Fruit fly (Drosophila melanogaster) whole organism, embryonic: ENCODE data around the gene CBP.

Source experiments
- B-H1 ChIP-seq: fragments of 200-800 bp; sonication (Bioruptor generic); IDR thresholded peaks from 3 replicates; pipeline ENCODE4 v1.3.6; 2022; ENCODE audit warnings: missing biosample characterization, missing genetic modification characterization
- CG10209 ChIP-seq: fragments of 200-800 bp; sonication (Bioruptor generic); optimal IDR thresholded peaks from 3 replicates; lab custom pipeline; 2017; ENCODE audit warnings: missing biosample characterization, mild to moderate bottlenecking, missing genetic modification characterization, missing genetic modification reagents
- CG1024 ChIP-seq: fragments of 200-800 bp; sonication (Bioruptor generic); IDR thresholded peaks from 2 replicates; pipeline ENCODE4 v1.3.6; 2022; ENCODE audit warnings: missing biosample characterization, missing genetic modification characterization
- CG10274 ChIP-seq: fragments of 200-800 bp; sonication (Bioruptor generic); optimal IDR thresholded peaks from 3 replicates; lab custom pipeline; 2017; ENCODE audit warnings: missing biosample characterization, mild to moderate bottlenecking, missing genetic modification characterization
- CG10979 ChIP-seq: fragments of 200-800 bp; sonication (Bioruptor generic); optimal IDR thresholded peaks from 2 replicates; lab custom pipeline; 2018; ENCODE audit warnings: missing biosample characterization, mild to moderate bottlenecking, missing genetic modification characterization, moderate library complexity
- CG11085 ChIP-seq: fragments of 200-800 bp; sonication (Bioruptor generic); IDR thresholded peaks from 2 replicates; pipeline ENCODE4 v1.3.6; 2022; ENCODE audit warnings: missing biosample characterization, missing genetic modification characterization
- CG11093 ChIP-seq: fragments of 200-800 bp; sonication (Bioruptor generic); IDR thresholded peaks from 3 replicates; pipeline ENCODE4 v1.3.6; 2022; ENCODE audit warnings: missing biosample characterization, missing genetic modification characterization
- CG11398 ChIP-seq: fragments of 200-800 bp; sonication (Bioruptor generic); optimal IDR thresholded peaks from 2 replicates; lab custom pipeline; 2016; ENCODE audit warnings: missing biosample characterization, missing genetic modification characterization
- CG12391 ChIP-seq: fragments of 200-800 bp; sonication (Bioruptor generic); optimal IDR thresholded peaks from 3 replicates; lab custom pipeline; 2018; ENCODE audit warnings: missing biosample characterization, mild to moderate bottlenecking, missing genetic modification characterization, moderate library complexity
- CG1529 ChIP-seq: fragments of 200-800 bp; sonication (Bioruptor generic); optimal IDR thresholded peaks from 3 replicates; lab custom pipeline; 2018; ENCODE audit warnings: missing biosample characterization, missing genetic modification characterization
- CG1603 ChIP-seq: fragments of 200-800 bp; sonication (Bioruptor generic); optimal IDR thresholded peaks from 2 replicates; lab custom pipeline; 2019; ENCODE audit warnings: missing biosample characterization, mild to moderate bottlenecking, missing genetic modification characterization, moderate library complexity
- CG16815 ChIP-seq: fragments of 200-800 bp; sonication (Bioruptor generic); optimal IDR thresholded peaks from 3 replicates; lab custom pipeline; 2017; ENCODE audit warnings: missing biosample characterization, mild to moderate bottlenecking, missing genetic modification characterization
- CG17328 ChIP-seq: fragments of 200-800 bp; sonication (Bioruptor generic); IDR thresholded peaks from 2 replicates; pipeline ENCODE4 v1.3.6; 2022; ENCODE audit warnings: missing biosample characterization, missing genetic modification characterization
- CG2202 ChIP-seq: fragments of 200-800 bp; sonication (Bioruptor generic); optimal IDR thresholded peaks from 2 replicates; lab custom pipeline; 2018; ENCODE audit warnings: missing biosample characterization, mild to moderate bottlenecking, missing genetic modification characterization
- CG2678 ChIP-seq: fragments of 200-800 bp; sonication (Bioruptor generic); optimal IDR thresholded peaks from 3 replicates; lab custom pipeline; 2019; ENCODE audit warnings: missing biosample characterization, mild to moderate bottlenecking, missing genetic modification characterization, moderate library complexity
- CG2875 ChIP-seq: fragments of 200-800 bp; sonication (Bioruptor generic); optimal IDR thresholded peaks from 2 replicates; lab custom pipeline; 2017; ENCODE audit warnings: missing biosample characterization, mild to moderate bottlenecking, missing genetic modification characterization, missing genetic modification reagents
- CG31365 ChIP-seq: fragments of 200-800 bp; sonication (Bioruptor generic); optimal IDR thresholded peaks from 2 replicates; lab custom pipeline; 2018; ENCODE audit warnings: missing biosample characterization, mild to moderate bottlenecking, missing genetic modification characterization
- CG4328 ChIP-seq: fragments of 200-800 bp; sonication (Bioruptor generic); optimal IDR thresholded peaks from 3 replicates; lab custom pipeline; 2017; ENCODE audit warnings: missing biosample characterization, missing genetic modification reagents, missing genetic modification characterization
- CG9727 ChIP-seq: fragments of 200-800 bp; sonication (Bioruptor generic); optimal IDR thresholded peaks from 3 replicates; lab custom pipeline; 2017; ENCODE audit warnings: missing biosample characterization, mild to moderate bottlenecking, missing genetic modification characterization
- CoRest ChIP-seq: fragments of 200-800 bp; sonication (Bioruptor generic); optimal IDR thresholded peaks from 3 replicates; lab custom pipeline; 2018; ENCODE audit warnings: missing biosample characterization, mild to moderate bottlenecking, missing genetic modification characterization, moderate library complexity
- CrebB ChIP-seq: fragments of 200-800 bp; sonication (Bioruptor generic); optimal IDR thresholded peaks from 3 replicates; lab custom pipeline; 2018; ENCODE audit warnings: missing biosample characterization, mild to moderate bottlenecking, missing genetic modification characterization
- D ChIP-seq, 2 experiments: fragments of 200-800 bp in 1 of 2; fragments of >200 bp in 1 of 2; sonication (Bioruptor generic) in 1 of 2; optimal IDR thresholded peaks; 2 replicates in 1 of 2; 3 replicates in 1 of 2; lab custom pipeline; 2017; ENCODE audit warnings: mild to moderate bottlenecking in 1 of 2, missing biosample characterization in 1 of 2, missing genetic modification characterization in 1 of 2, missing genetic modification reagents in 1 of 2
- Dad ChIP-seq: fragments of 200-800 bp; sonication (Bioruptor generic); optimal IDR thresholded peaks from 3 replicates; lab custom pipeline; 2016; ENCODE audit warnings: missing biosample characterization, missing genetic modification characterization
- Drgx ChIP-seq: fragments of 200-800 bp; sonication (Bioruptor generic); IDR thresholded peaks from 2 replicates; pipeline ENCODE4 v1.3.6; 2022; ENCODE audit warnings: missing biosample characterization, missing genetic modification characterization
- Eip74EF ChIP-seq, 2 experiments: fragments of 200-800 bp in 1 of 2; fragments of >200 bp in 1 of 2; sonication (Bioruptor generic) in 1 of 2; optimal IDR thresholded peaks; 2 replicates each; lab custom pipeline; 2017 to 2019; ENCODE audit warnings: missing biosample characterization in 2 of 2, missing genetic modification characterization in 2 of 2, mild to moderate bottlenecking in 1 of 2, moderate library complexity in 1 of 2
- Ets65A ChIP-seq: fragments of 200-800 bp; sonication (Bioruptor generic); peaks from one replicate; lab custom pipeline; 2016; ENCODE audit warnings: missing biosample characterization, missing genetic modification characterization
- Hand ChIP-seq: fragments of 200-800 bp; sonication (Bioruptor generic); optimal IDR thresholded peaks from 2 replicates; lab custom pipeline; 2017; ENCODE audit warnings: mild to moderate bottlenecking, missing biosample characterization, missing genetic modification reagents, missing genetic modification characterization
- Mes4 ChIP-seq: fragments of 200-800 bp; sonication (Bioruptor generic); optimal IDR thresholded peaks from 2 replicates; lab custom pipeline; 2016; ENCODE audit warnings: missing biosample characterization, missing genetic modification characterization
- NC2β ChIP-seq: fragments of 200-800 bp; sonication (Bioruptor generic); optimal IDR thresholded peaks from 2 replicates; lab custom pipeline; 2016; ENCODE audit warnings: missing biosample characterization, missing genetic modification characterization
- Sox102F ChIP-seq: fragments of 200-800 bp; sonication (Bioruptor generic); optimal IDR thresholded peaks from 2 replicates; lab custom pipeline; 2018; ENCODE audit warnings: missing biosample characterization, mild to moderate bottlenecking, missing genetic modification characterization, moderate library complexity
- ap ChIP-seq: fragments of 200-800 bp; sonication (Bioruptor generic); IDR thresholded peaks from 2 replicates; pipeline ENCODE4 v1.3.6; 2022; ENCODE audit warnings: missing biosample characterization, missing genetic modification characterization
- ara ChIP-seq: fragments of 200-800 bp; sonication (Bioruptor generic); IDR thresholded peaks from 2 replicates; pipeline ENCODE4 v1.3.6; 2022; ENCODE audit warnings: missing biosample characterization, missing genetic modification characterization
- az2 ChIP-seq: fragments of 200-800 bp; sonication (Bioruptor generic); optimal IDR thresholded peaks from 3 replicates; lab custom pipeline; 2016; ENCODE audit warnings: missing biosample characterization, missing genetic modification characterization
- bcd ChIP-seq: fragments of 200-800 bp; sonication (Bioruptor generic); optimal IDR thresholded peaks from 2 replicates; lab custom pipeline; 2017; ENCODE audit warnings: missing biosample characterization, mild to moderate bottlenecking, missing genetic modification characterization
- caup ChIP-seq: fragments of 200-800 bp; sonication (Bioruptor generic); optimal IDR thresholded peaks from 3 replicates; lab custom pipeline; 2017; ENCODE audit warnings: missing biosample characterization, mild to moderate bottlenecking, missing genetic modification characterization, moderate library complexity; ENCODE audit not compliant: severe bottlenecking
- esg ChIP-seq: fragments of 200-800 bp; sonication (Bioruptor generic); conservative IDR thresholded peaks from 2 replicates; pipeline ENCODE4 v1.3.6; 2022; ENCODE audit warnings: missing biosample characterization, missing genetic modification characterization
- fd96Cb ChIP-seq: fragments of 200-800 bp; sonication (Bioruptor generic); optimal IDR thresholded peaks from 2 replicates; lab custom pipeline; 2018; ENCODE audit warnings: missing biosample characterization, mild to moderate bottlenecking, missing genetic modification characterization, moderate library complexity
- ftz-f1 ChIP-seq: fragments of 200-800 bp; sonication (Bioruptor generic); optimal IDR thresholded peaks from 2 replicates; lab custom pipeline; 2016; ENCODE audit warnings: missing biosample characterization, missing genetic modification characterization
- lbe ChIP-seq: fragments of 200-800 bp; sonication (Bioruptor generic); optimal IDR thresholded peaks from 2 replicates; lab custom pipeline; 2016; ENCODE audit warnings: missing biosample characterization, mild to moderate bottlenecking, missing genetic modification characterization
- peb ChIP-seq: fragments of 200-800 bp; sonication (Bioruptor generic); IDR thresholded peaks from 2 replicates; pipeline ENCODE4 v1.3.6; 2022; ENCODE audit warnings: missing biosample characterization, missing genetic modification characterization
- phol ChIP-seq: fragments of 200-800 bp; sonication (Bioruptor generic); optimal IDR thresholded peaks from 3 replicates; lab custom pipeline; 2018; ENCODE audit warnings: missing biosample characterization, mild to moderate bottlenecking, missing genetic modification characterization, moderate library complexity
- pros ChIP-seq: fragments of 200-800 bp; sonication (Bioruptor generic); optimal IDR thresholded peaks from 3 replicates; lab custom pipeline; 2019; ENCODE audit warnings: missing biosample characterization, mild to moderate bottlenecking, missing genetic modification characterization, moderate library complexity
- psq ChIP-seq: fragments of 200-800 bp; sonication (Bioruptor generic); optimal IDR thresholded peaks from 2 replicates; lab custom pipeline; 2017; ENCODE audit warnings: missing biosample characterization, missing genetic modification characterization
- pzg ChIP-seq: fragments of 200-800 bp; sonication (Bioruptor generic); optimal IDR thresholded peaks from 3 replicates; lab custom pipeline; 2018; ENCODE audit warnings: missing biosample characterization, mild to moderate bottlenecking, missing genetic modification characterization, moderate library complexity
- row ChIP-seq: fragments of 200-800 bp; sonication (Bioruptor generic); IDR thresholded peaks from 3 replicates; pipeline ENCODE4 v1.3.6; 2022; ENCODE audit warnings: missing biosample characterization, missing genetic modification characterization
- sens-2 ChIP-seq: fragments of 200-800 bp; sonication (Bioruptor generic); IDR thresholded peaks from 2 replicates; pipeline ENCODE4 v1.3.6; 2022; ENCODE audit warnings: missing biosample characterization, missing genetic modification characterization
- slou ChIP-seq: fragments of 200-800 bp; sonication (Bioruptor generic); optimal IDR thresholded peaks from 3 replicates; lab custom pipeline; 2016; ENCODE audit warnings: missing biosample characterization, missing genetic modification characterization
- stc ChIP-seq: fragments of 200-800 bp; sonication (Bioruptor generic); IDR thresholded peaks from 2 replicates; pipeline ENCODE4 v1.3.6; 2022; ENCODE audit warnings: missing biosample characterization, missing genetic modification characterization
- tll ChIP-seq, 2 experiments: fragments of 200-800 bp in 1 of 2; fragments of >200 bp in 1 of 2; sonication (Bioruptor generic) in 1 of 2; optimal IDR thresholded peaks; 2 replicates each; lab custom pipeline; 2017 to 2019; ENCODE audit warnings: missing biosample characterization in 2 of 2, missing genetic modification characterization in 2 of 2, mild to moderate bottlenecking in 1 of 2, moderate library complexity in 1 of 2

The CBP gene

dm6 chrX:7302329-7302728, 34.8 kb upstream of the CBP start (continued):
- TF ChIP-seq CG11398 (GFP tag; lab: Kevin White, UChicago) (no peak), CG4328 (GFP tag; lab: Kevin White, UChicago) (no peak), CG10274 (GFP tag; lab: Kevin White, UChicago) (no peak), Drgx (GFP tag; lab: Robert Waterston, UW) (peak; percentile 84), CG2678 (tag; lab: Kevin White, UChicago) (peak; percentile 15), ap (GFP tag; lab: Robert Waterston, UW) (0 out of 2 replicates have a peak, but pooled peaks have one; percentile 18), CG16815 (GFP tag; lab: Kevin White, UChicago) (peak; percentile 20), CrebB (tag; lab: Kevin White, UChicago) (no peak), CG31365 (tag; lab: Kevin White, UChicago) (no peak), bcd (no peak), NC2β (GFP tag; lab: Kevin White, UChicago) (no peak), Ets65A (GFP tag; lab: Kevin White, UChicago) (peak; percentile 42), CG12391 (tag; lab: Kevin White, UChicago) (peak; percentile 29), CG1603 (tag; lab: Kevin White, UChicago) (peak; percentile 35), ftz-f1 (GFP tag; lab: Kevin White, UChicago) (no peak), B-H1 (GFP tag; lab: Robert Waterston, UW) (no peak; the same call in 2 of the 3 replicates), CG1024 (GFP tag; lab: Robert Waterston, UW) (0 out of 2 replicates have a peak, but pooled peaks have one; percentile 33), pzg (GFP tag; lab: Kevin White, UChicago) (no peak), Dad (GFP tag; lab: Kevin White, UChicago) (no peak), row (peak; percentile 55), az2 (peak; percentile 19), slou (GFP tag; lab: Kevin White, UChicago) (no peak), CoRest (tag; lab: Kevin White, UChicago) (peak; percentile 35), lbe (GFP tag; lab: Kevin White, UChicago) (peak; percentile 89), Eip74EF (GFP tag; optimal IDR thresholded peaks at IDR 0.05; lab: Kevin White, UChicago) (peak in 1 of 2 experiments; percentile 9), stc (GFP tag; lab: Robert Waterston, UW) (0 out of 2 replicates have a peak, but pooled peaks have one; percentile 16), peb (GFP tag; lab: Robert Waterston, UW) (no peak), caup (no peak), pros (no peak), CG10209 (no peak), CG11085 (no peak), fd96Cb (tag; lab: Kevin White, UChicago) (peak; percentile 50), CG2202 (tag; lab: Kevin White, UChicago) (no peak), Mes4 (GFP tag; lab: Kevin White, UChicago) (no peak), esg (GFP tag; lab: Robert Waterston, UW) (peak; percentile 14; the same call in 1 of the 2 replicates), CG11093 (GFP tag; lab: Robert Waterston, UW) (0 out of 3 replicates have a peak, but pooled peaks have one; percentile 36), ara (GFP tag; lab: Robert Waterston, UW) (peak; percentile 50; the same call in 1 of the 2 replicates), CG17328 (GFP tag; lab: Robert Waterston, UW) (peak; percentile 42; the same call in 1 of the 2 replicates), psq (GFP tag; lab: Kevin White, UChicago) (no peak), D (optimal IDR thresholded peaks at IDR 0.05; lab: Kevin White, UChicago) (no peak), D (GFP tag; optimal IDR thresholded peaks at IDR 0.05; lab: Kevin White, UChicago) (peak; percentile 22), phol (tag; lab: Kevin White, UChicago) (peak; percentile 55), Sox102F (GFP tag; lab: Kevin White, UChicago) (peak; percentile 43), CG10979 (tag; lab: Kevin White, UChicago) (peak; percentile 49), CG2875 (GFP tag; lab: Kevin White, UChicago) (peak; percentile 16), CG1529 (GFP tag; lab: Kevin White, UChicago) (no peak), sens-2 (GFP tag; lab: Robert Waterston, UW) (0 out of 2 replicates have a peak, but pooled peaks have one; percentile 19), CG9727 (peak; percentile 36), Hand (GFP tag; lab: Kevin White, UChicago) (no peak), tll (GFP tag; optimal IDR thresholded peaks at IDR 0.05; lab: Kevin White, UChicago) (no peak)
